Fruit fly (Drosophila melanogaster) whole organism, embryonic: ENCODE measurements around the gene CG11241.

Experiments
- BEAF-32 ChIP-seq: fragments of 200-800 bp; sonication (Bioruptor generic); optimal IDR thresholded peaks from 3 replicates; lab custom pipeline; 2017; ENCODE audit warnings: missing biosample characterization, missing genetic modification characterization, mild to moderate bottlenecking, moderate library complexity, missing genetic modification reagents
- CG10431 ChIP-seq: fragments of 200-800 bp; sonication (Bioruptor generic); optimal IDR thresholded peaks from 3 replicates; lab custom pipeline; 2018; ENCODE audit warnings: missing biosample characterization, mild to moderate bottlenecking, missing genetic modification characterization
- CG11398 ChIP-seq: fragments of 200-800 bp; sonication (Bioruptor generic); optimal IDR thresholded peaks from 2 replicates; lab custom pipeline; 2016; ENCODE audit warnings: missing biosample characterization, missing genetic modification characterization
- CG11504 ChIP-seq: fragments of 200-800 bp; sonication (Bioruptor generic); optimal IDR thresholded peaks from 3 replicates; lab custom pipeline; 2019; ENCODE audit warnings: missing biosample characterization, mild to moderate bottlenecking, missing genetic modification characterization, moderate library complexity
- CG12071 ChIP-seq: fragments of 200-800 bp; sonication (Bioruptor generic); optimal IDR thresholded peaks from 3 replicates; lab custom pipeline; 2018; ENCODE audit warnings: missing biosample characterization, mild to moderate bottlenecking, missing genetic modification characterization
- CG13296 ChIP-seq: fragments of 200-800 bp; sonication (Bioruptor generic); optimal IDR thresholded peaks from 3 replicates; lab custom pipeline; 2018; ENCODE audit warnings: missing biosample characterization, mild to moderate bottlenecking, missing genetic modification characterization
- CG14441 ChIP-seq: fragments of 200-800 bp; sonication (Bioruptor generic); IDR thresholded peaks from 2 replicates; pipeline ENCODE4 v1.3.6; 2022; ENCODE audit warnings: missing biosample characterization, missing genetic modification characterization
- CG15269 ChIP-seq: fragments of 200-800 bp; sonication (Bioruptor generic); optimal IDR thresholded peaks from 2 replicates; lab custom pipeline; 2018; ENCODE audit warnings: missing biosample characterization, mild to moderate bottlenecking, missing genetic modification characterization, moderate library complexity
- CG15479 ChIP-seq: fragments of 200-800 bp; sonication (Bioruptor generic); optimal IDR thresholded peaks from 3 replicates; lab custom pipeline; 2019; ENCODE audit warnings: missing biosample characterization, mild to moderate bottlenecking, missing genetic modification characterization, moderate library complexity
- CG1602 ChIP-seq: fragments of 200-800 bp; sonication (Bioruptor generic); optimal IDR thresholded peaks from 3 replicates; lab custom pipeline; 2016; ENCODE audit warnings: missing biosample characterization, missing genetic modification characterization
- CG17385 ChIP-seq: fragments of 200-800 bp; sonication (Bioruptor generic); optimal IDR thresholded peaks from 3 replicates; lab custom pipeline; 2018; ENCODE audit warnings: missing biosample characterization, mild to moderate bottlenecking, missing genetic modification characterization
- CG17612 ChIP-seq: fragments of 200-800 bp; sonication (Bioruptor generic); IDR thresholded peaks from 2 replicates; pipeline ENCODE4 v1.3.6; 2022; ENCODE audit warnings: missing biosample characterization, missing genetic modification characterization
- CG18011 ChIP-seq: fragments of 200-800 bp; sonication (Bioruptor generic); optimal IDR thresholded peaks from 2 replicates; lab custom pipeline; 2017; ENCODE audit warnings: missing biosample characterization, missing genetic modification characterization, mild to moderate bottlenecking, moderate library complexity, missing genotype
- CG2116 ChIP-seq: fragments of 200-800 bp; sonication (Bioruptor generic); optimal IDR thresholded peaks from 3 replicates; lab custom pipeline; 2018; ENCODE audit warnings: missing biosample characterization, mild to moderate bottlenecking, missing genetic modification characterization
- CG3065 ChIP-seq: fragments of 200-800 bp; sonication (Bioruptor generic); optimal IDR thresholded peaks from 2 replicates; lab custom pipeline; 2016; ENCODE audit warnings: missing biosample characterization, missing genetic modification characterization
- CG3847 ChIP-seq: fragments of 200-800 bp; sonication (Bioruptor generic); IDR thresholded peaks from 2 replicates; pipeline ENCODE4 v1.3.6; 2022; ENCODE audit warnings: missing biosample characterization, missing genetic modification characterization
- CG4360 ChIP-seq: fragments of 200-800 bp; sonication (Bioruptor generic); IDR thresholded peaks from 2 replicates; pipeline ENCODE4 v1.3.6; 2022; ENCODE audit warnings: missing biosample characterization, missing genetic modification characterization
- CG4404 ChIP-seq: fragments of 200-800 bp; sonication (Bioruptor generic); IDR thresholded peaks from 2 replicates; pipeline ENCODE4 v1.3.6; 2022; ENCODE audit warnings: missing biosample characterization, missing genetic modification characterization
- CG4820 ChIP-seq: fragments of 200-800 bp; sonication (Bioruptor generic); optimal IDR thresholded peaks from 3 replicates; lab custom pipeline; 2016; ENCODE audit warnings: missing biosample characterization, missing genetic modification characterization
- CG4854 ChIP-seq: fragments of 200-800 bp; sonication (Bioruptor generic); optimal IDR thresholded peaks from 2 replicates; lab custom pipeline; 2016; ENCODE audit warnings: missing biosample characterization, missing genetic modification characterization, inconsistent platforms
- CG6854 ChIP-seq: fragments of 200-800 bp; sonication (Bioruptor generic); optimal IDR thresholded peaks from 3 replicates; lab custom pipeline; 2017; ENCODE audit warnings: missing biosample characterization, mild to moderate bottlenecking, missing genetic modification characterization
- CG7271 ChIP-seq: fragments of 200-800 bp; sonication (Bioruptor generic); optimal IDR thresholded peaks from 2 replicates; lab custom pipeline; 2018; ENCODE audit warnings: missing biosample characterization, mild to moderate bottlenecking, missing genetic modification characterization, moderate library complexity
- CG7987 ChIP-seq: fragments of 200-800 bp; sonication (Bioruptor generic); optimal IDR thresholded peaks from 2 replicates; lab custom pipeline; 2018; ENCODE audit warnings: missing biosample characterization, mild to moderate bottlenecking, missing genetic modification characterization, moderate library complexity
- CG8089 ChIP-seq: fragments of 200-800 bp; sonication (Bioruptor generic); optimal IDR thresholded peaks from 3 replicates; lab custom pipeline; 2016; ENCODE audit warnings: missing biosample characterization, missing genetic modification characterization
- CG8281 ChIP-seq: fragments of 200-800 bp; sonication (Bioruptor generic); optimal IDR thresholded peaks from 2 replicates; lab custom pipeline; 2018; ENCODE audit warnings: missing biosample characterization, mild to moderate bottlenecking, missing genetic modification characterization, moderate library complexity
- CG9437 ChIP-seq: fragments of 200-800 bp; sonication (Bioruptor generic); optimal IDR thresholded peaks from 2 replicates; lab custom pipeline; 2018; ENCODE audit warnings: missing biosample characterization, mild to moderate bottlenecking, missing genetic modification characterization
- CG9727 ChIP-seq: fragments of 200-800 bp; sonication (Bioruptor generic); optimal IDR thresholded peaks from 3 replicates; lab custom pipeline; 2017; ENCODE audit warnings: missing biosample characterization, mild to moderate bottlenecking, missing genetic modification characterization
- CG9797 ChIP-seq: fragments of 200-800 bp; sonication (Bioruptor generic); optimal IDR thresholded peaks from 3 replicates; lab custom pipeline; 2018; ENCODE audit warnings: missing biosample characterization, mild to moderate bottlenecking, missing genetic modification characterization
- CHES-1-like ChIP-seq: fragments of 200-800 bp; sonication (Bioruptor generic); optimal IDR thresholded peaks from 2 replicates; lab custom pipeline; 2016; ENCODE audit warnings: missing biosample characterization, missing genetic modification characterization
- Deaf1 ChIP-seq: fragments of 200-800 bp; optimal IDR thresholded peaks from 3 replicates; lab custom pipeline; 2019; ENCODE audit warnings: missing biosample characterization, mild to moderate bottlenecking, missing genetic modification characterization, moderate library complexity
- Doc2 ChIP-seq: fragments of 200-800 bp; sonication (Bioruptor generic); IDR thresholded peaks from 2 replicates; pipeline ENCODE4 v1.3.6; 2022; ENCODE audit warnings: missing biosample characterization, missing genetic modification characterization
- Dp ChIP-seq: fragments of 200-800 bp; sonication (Bioruptor generic); optimal IDR thresholded peaks from 2 replicates; lab custom pipeline; 2018; ENCODE audit warnings: missing biosample characterization, mild to moderate bottlenecking, missing genetic modification characterization, moderate library complexity
- Hmr ChIP-seq: fragments of 200-800 bp; sonication (Bioruptor generic); optimal IDR thresholded peaks from 3 replicates; lab custom pipeline; 2017; ENCODE audit warnings: mild to moderate bottlenecking, missing biosample characterization, missing genetic modification reagents, missing genetic modification characterization
- Hr78 ChIP-seq, 2 experiments: fragments of 200-800 bp in 1 of 2; fragments of >200 bp in 1 of 2; sonication (Bioruptor generic) in 1 of 2; optimal IDR thresholded peaks; 2 replicates each; lab custom pipeline; 2017 to 2019; ENCODE audit warnings: missing biosample characterization in 2 of 2, missing genetic modification characterization in 2 of 2, mild to moderate bottlenecking in 1 of 2, moderate library complexity in 1 of 2
- Jarid2 ChIP-seq: fragments of 200-800 bp; sonication (Bioruptor generic); optimal IDR thresholded peaks from 3 replicates; lab custom pipeline; 2017; ENCODE audit warnings: mild to moderate bottlenecking, missing biosample characterization, missing genetic modification reagents, missing genetic modification characterization
- Neu2 ChIP-seq: fragments of 200-800 bp; sonication (Bioruptor generic); optimal IDR thresholded peaks from 3 replicates; lab custom pipeline; 2016; ENCODE audit warnings: missing biosample characterization, missing genetic modification characterization, borderline replicate concordance
- Ssrp ChIP-seq: fragments of 200-800 bp; sonication (Bioruptor generic); optimal IDR thresholded peaks from 2 replicates; lab custom pipeline; 2018; ENCODE audit warnings: missing biosample characterization, mild to moderate bottlenecking, missing genetic modification characterization, moderate library complexity
- abd-A ChIP-seq: fragments of 200-800 bp; sonication (Bioruptor generic); optimal IDR thresholded peaks from 3 replicates; lab custom pipeline; 2019; ENCODE audit warnings: missing biosample characterization, mild to moderate bottlenecking, missing genetic modification characterization, moderate library complexity
- amos ChIP-seq: fragments of 200-800 bp; sonication (Bioruptor generic); IDR thresholded peaks from 2 replicates; pipeline ENCODE4 v1.3.6; 2022; ENCODE audit warnings: missing biosample characterization, missing genetic modification characterization; ENCODE audit not compliant: partially characterized antibody
- bab2 ChIP-seq: fragments of 200-800 bp; sonication (Bioruptor generic); optimal IDR thresholded peaks from 2 replicates; lab custom pipeline; 2016; ENCODE audit warnings: missing biosample characterization, missing genetic modification characterization
- emc ChIP-seq: fragments of 200-800 bp; sonication (Bioruptor generic); optimal IDR thresholded peaks from 2 replicates; lab custom pipeline; 2016; ENCODE audit warnings: missing biosample characterization, missing genetic modification characterization
- fd3F ChIP-seq: fragments of 200-800 bp; sonication (Bioruptor generic); optimal IDR thresholded peaks from 2 replicates; lab custom pipeline; 2018; ENCODE audit warnings: missing biosample characterization, mild to moderate bottlenecking, missing genetic modification characterization, moderate library complexity
- fd96Cb ChIP-seq: fragments of 200-800 bp; sonication (Bioruptor generic); optimal IDR thresholded peaks from 2 replicates; lab custom pipeline; 2018; ENCODE audit warnings: missing biosample characterization, mild to moderate bottlenecking, missing genetic modification characterization, moderate library complexity
- h ChIP-seq: fragments of >200 bp; optimal IDR thresholded peaks from 2 replicates; lab custom pipeline; 2017
- insv ChIP-seq, 2 experiments: fragments of 200-800 bp; sonication (Bioruptor generic); optimal IDR thresholded peaks; 3 replicates each; lab custom pipeline; 2016 to 2018; ENCODE audit warnings: missing biosample characterization in 2 of 2, missing genetic modification characterization in 2 of 2
- knrl ChIP-seq: fragments of 200-800 bp; sonication (Bioruptor generic); IDR thresholded peaks from 3 replicates; pipeline ENCODE4 v1.3.6; 2022; ENCODE audit warnings: missing biosample characterization, missing genetic modification characterization; ENCODE audit not compliant: partially characterized antibody
- lbe ChIP-seq: fragments of 200-800 bp; sonication (Bioruptor generic); optimal IDR thresholded peaks from 2 replicates; lab custom pipeline; 2016; ENCODE audit warnings: missing biosample characterization, mild to moderate bottlenecking, missing genetic modification characterization
- otp ChIP-seq: fragments of 200-800 bp; sonication (Bioruptor generic); IDR thresholded peaks from 3 replicates; pipeline ENCODE4, ENCODE4 v1.3.6; 2022; ENCODE audit warnings: missing biosample characterization, missing genetic modification characterization
- pita ChIP-seq: fragments of 200-800 bp; sonication (Bioruptor generic); optimal IDR thresholded peaks from 2 replicates; lab custom pipeline; 2017; ENCODE audit warnings: missing biosample characterization, mild to moderate bottlenecking, missing genetic modification characterization
- ttk ChIP-seq: fragments of 200-800 bp; sonication (Bioruptor generic); IDR thresholded peaks from 2 replicates; pipeline ENCODE4 v2.1.2; 2022; ENCODE audit warnings: missing biosample characterization, missing genetic modification characterization
- vnd ChIP-seq: fragments of 200-800 bp; sonication (Bioruptor generic); IDR thresholded peaks from 3 replicates; pipeline ENCODE4 v1.3.6; 2022; ENCODE audit warnings: missing biosample characterization, missing genetic modification characterization; ENCODE audit not compliant: partially characterized antibody

Gene CG11241

dm6 chr3L:22749147-22749550 lies 10.9 kb upstream of the CG11241 start, which contains the start of gene SPoCk (continued):
- TF ChIP-seq CG10431 (GFP tag; lab: Kevin White, UChicago): no peak
- no peak for TF ChIP-seq fd3F (GFP tag; lab: Kevin White, UChicago)
- TF ChIP-seq Hr78 (GFP tag; optimal IDR thresholded peaks at IDR 0.05; lab: Kevin White, UChicago): no peak
- peak; percentile 48 for TF ChIP-seq Deaf1 (tag; lab: Kevin White, UChicago)
- no peak for TF ChIP-seq CG13296 (GFP tag; lab: Kevin White, UChicago)
- peak; percentile 19 for TF ChIP-seq BEAF-32 (GFP tag; lab: Kevin White, UChicago)
- TF ChIP-seq CG17612 (GFP tag; lab: Robert Waterston, UW): no peak
- no peak for TF ChIP-seq h (lab: Kevin White, UChicago)
- no peak for TF ChIP-seq CG3065 (GFP tag; lab: Kevin White, UChicago)
- TF ChIP-seq CG18011 (GFP tag; lab: Kevin White, UChicago): peak; percentile 67
- TF ChIP-seq vnd (GFP tag; lab: Robert Waterston, UW): no peak
- TF ChIP-seq CHES-1-like: no peak
- no peak for TF ChIP-seq CG11398 (GFP tag; lab: Kevin White, UChicago)
- no peak for TF ChIP-seq CG7987 (GFP tag; lab: Kevin White, UChicago)
- peak; percentile 30 for TF ChIP-seq CG11504 (tag; lab: Kevin White, UChicago)
- no peak for TF ChIP-seq insv (GFP tag; optimal IDR thresholded peaks at IDR 0.05; lab: Kevin White, UChicago)
- TF ChIP-seq CG15269 (tag; lab: Kevin White, UChicago): no peak
- no peak for TF ChIP-seq Neu2
- TF ChIP-seq pita (GFP tag; lab: Kevin White, UChicago): no peak
- peak; percentile 1 for TF ChIP-seq abd-A
- TF ChIP-seq CG17385 (GFP tag; lab: Kevin White, UChicago): no peak
- no peak for TF ChIP-seq CG4404 (GFP tag; lab: Robert Waterston, UW)
- TF ChIP-seq CG4820: no peak
- TF ChIP-seq CG9797 (GFP tag; lab: Kevin White, UChicago): peak; percentile 60
- peak; percentile 74 for TF ChIP-seq CG2116
- no peak for TF ChIP-seq knrl (GFP tag; lab: Robert Waterston, UW)
- TF ChIP-seq CG9727 (GFP tag; lab: Kevin White, UChicago): no peak
- no peak for TF ChIP-seq CG7271
- TF ChIP-seq ttk (GFP tag; lab: Robert Waterston, UW): no peak
- no peak for TF ChIP-seq CG3847 (GFP tag; lab: Robert Waterston, UW)
- TF ChIP-seq CG12071: no peak
- TF ChIP-seq CG1602 (GFP tag; lab: Kevin White, UChicago): no peak
- no peak for TF ChIP-seq CG8281
- no peak for TF ChIP-seq CG9437 (GFP tag; lab: Kevin White, UChicago)
- no peak for TF ChIP-seq CG4360 (GFP tag; lab: Robert Waterston, UW)
- peak; percentile 55; the same call in 1 of the 2 replicates for TF ChIP-seq amos (GFP tag; lab: Robert Waterston, UW)
- no peak for TF ChIP-seq otp (GFP tag; lab: Robert Waterston, UW)
- TF ChIP-seq CG14441 (GFP tag; lab: Robert Waterston, UW): no peak
- no peak for TF ChIP-seq CG4854
- TF ChIP-seq bab2: no peak
- TF ChIP-seq Dp: no peak
- no peak for TF ChIP-seq fd96Cb (tag; lab: Kevin White, UChicago)
- no peak for TF ChIP-seq Ssrp
- TF ChIP-seq CG6854: no peak
- TF ChIP-seq lbe (GFP tag; lab: Kevin White, UChicago): peak; percentile 5
- TF ChIP-seq Hmr (GFP tag; lab: Kevin White, UChicago): peak; percentile 24
- no peak for TF ChIP-seq Jarid2 (GFP tag; lab: Kevin White, UChicago)
- TF ChIP-seq CG15479: no peak
- TF ChIP-seq CG8089 (GFP tag; lab: Kevin White, UChicago): no peak
- no peak for TF ChIP-seq Doc2 (GFP tag; lab: Robert Waterston, UW)
- TF ChIP-seq emc (GFP tag; lab: Kevin White, UChicago): no peak
